Worm (Caenorhabditis elegans) whole organism, late embryonic: ENCODE results near the gene Y39A1A.20.

Experiments
- Y22D7AL.16 ChIP-seq: sonication (generic microtip); optimal IDR thresholded peaks from 2 replicates; lab custom pipeline; 2016; ENCODE audit warnings: missing genetic modification characterization, missing compliant biosample characterization
- ceh-2 ChIP-seq: sonication (generic microtip); optimal IDR thresholded peaks from 2 replicates; lab custom pipeline; 2016; ENCODE audit warnings: missing genotype, missing genetic modification characterization, missing compliant biosample characterization
- ceh-45 ChIP-seq: fragments of 200-800 bp; sonication (Bioruptor generic); IDR thresholded peaks from 2 replicates; pipeline ENCODE4 v1.3.6; 2022; ENCODE audit warnings: missing genetic modification reagents, missing genetic modification characterization, missing compliant biosample characterization
- fkh-10 ChIP-seq: fragments of 150-350 bp; optimal IDR thresholded peaks from 2 replicates; lab custom pipeline; 2014; ENCODE audit warnings: missing biosample characterization, missing genetic modification reagents, missing genetic modification characterization
- lin-11 ChIP-seq: fragments of 200-800 bp; sonication (Bioruptor generic); optimal IDR thresholded peaks from 2 replicates; lab custom pipeline; 2018; ENCODE audit warnings: mild to moderate bottlenecking, missing genetic modification characterization, missing compliant biosample characterization
- nfya-1 ChIP-seq: sonication (generic microtip); optimal IDR thresholded peaks from 2 replicates; lab custom pipeline; 2017; ENCODE audit warnings: missing genetic modification characterization, mild to moderate bottlenecking, missing compliant biosample characterization, antibody characterized with exemption, moderate library complexity

- TF ChIP-seq fkh-10 (GFP tag; lab: Kevin White, UChicago) (no peak), lin-11 (tag; lab: Kevin White, UChicago) (no peak), ceh-45 (GFP tag; lab: Robert Waterston, UW) (no peak), Y22D7AL.16 (tag; lab: Kevin White, UChicago) (no peak), ceh-2 (tag; lab: Kevin White, UChicago) (no peak), nfya-1 (tag; lab: Kevin White, UChicago) (no peak)
Observed at ce11 chrIII:10711192-10711673, 10.9 kb upstream of the Y39A1A.20 start, which contains the start of gene W09D10.5.
